Fruit fly (Drosophila melanogaster): Measurements from ENCODE around the gene CG16989.

The CG16989 gene

dm6 chrX:774160-774700, 18.7 kb upstream of the CG16989 start:
- no peak for TF ChIP-seq Hr78 (GFP tag; optimal IDR thresholded peaks at IDR 0.05)
- TF ChIP-seq Abd-B (GFP tag; optimal IDR thresholded peaks at IDR 0.05): no peak
- TF ChIP-seq rgr (GFP tag; optimal IDR thresholded peaks at IDR 0.05): no peak
- TF ChIP-seq dmrt93B (GFP tag; optimal IDR thresholded peaks at IDR 0.05): no peak
- TF ChIP-seq Hr83 (GFP tag; optimal IDR thresholded peaks at IDR 0.05; ENCODE audit: poor library complexity, severe bottlenecking): no peak
- no peak for TF ChIP-seq lola (GFP tag; optimal IDR thresholded peaks at IDR 0.05)
- no peak for TF ChIP-seq psq (GFP tag; optimal IDR thresholded peaks at IDR 0.05)
- TF ChIP-seq sage (GFP tag; optimal IDR thresholded peaks at IDR 0.05): no peak
- TF ChIP-seq foxo (GFP tag; optimal IDR thresholded peaks at IDR 0.05): no peak

dm6 chrX:775184-775583, 17.8 kb upstream of the CG16989 start:
- TF ChIP-seq GATAd (GFP tag; optimal IDR thresholded peaks at IDR 0.05): no peak
- TF ChIP-seq sage (GFP tag; optimal IDR thresholded peaks at IDR 0.05): peak; percentile 62
- peak; percentile 3 for TF ChIP-seq tai (GFP tag; optimal IDR thresholded peaks at IDR 0.05)
- peak; percentile 77 for TF ChIP-seq HLH106 (tag; optimal IDR thresholded peaks at IDR 0.05)
- no peak for TF ChIP-seq lola (GFP tag; optimal IDR thresholded peaks at IDR 0.05)
- peak; percentile 83 for TF ChIP-seq fru (GFP tag; optimal IDR thresholded peaks at IDR 0.05)
- TF ChIP-seq Hr83 (GFP tag; optimal IDR thresholded peaks at IDR 0.05; ENCODE audit: poor library complexity, severe bottlenecking): no peak
- no peak for TF ChIP-seq Vsx2 (GFP tag; optimal IDR thresholded peaks at IDR 0.05; ENCODE audit: partially characterized antibody)
- TF ChIP-seq Mio (GFP tag; optimal IDR thresholded peaks at IDR 0.05): no peak
- TF ChIP-seq Myc (optimal IDR thresholded peaks at IDR 0.05): no peak
- no peak for TF ChIP-seq usp (GFP tag; optimal IDR thresholded peaks at IDR 0.05)
- TF ChIP-seq sv (GFP tag; optimal IDR thresholded peaks at IDR 0.05): no peak
- peak; percentile 54 for TF ChIP-seq dmrt93B (GFP tag; optimal IDR thresholded peaks at IDR 0.05)
- peak in 1 of 2 experiments; percentile 81 for TF ChIP-seq foxo (GFP tag; optimal IDR thresholded peaks at IDR 0.05)
- no peak for TF ChIP-seq dsf (GFP tag; optimal IDR thresholded peaks at IDR 0.05; ENCODE audit: borderline replicate concordance)
- peak; percentile 40 for TF ChIP-seq Jra (GFP tag; optimal IDR thresholded peaks at IDR 0.05)
- TF ChIP-seq psq (GFP tag; optimal IDR thresholded peaks at IDR 0.05): peak; percentile 74
- TF ChIP-seq Dif (GFP tag; optimal IDR thresholded peaks at IDR 0.05; ENCODE audit: partially characterized antibody): no peak
- TF ChIP-seq jim (GFP tag; optimal IDR thresholded peaks at IDR 0.05): no peak
- no peak for TF ChIP-seq CrebA (GFP tag; optimal IDR thresholded peaks at IDR 0.05; ENCODE audit: borderline replicate concordance)
- peak; percentile 26 for TF ChIP-seq CG9705 (GFP tag; optimal IDR thresholded peaks at IDR 0.05)
- TF ChIP-seq woc (GFP tag; optimal IDR thresholded peaks at IDR 0.05): peak; percentile 86
- peak; percentile 70 for TF ChIP-seq br (GFP tag; optimal IDR thresholded peaks at IDR 0.05)
- TF ChIP-seq OdsH (GFP tag; optimal IDR thresholded peaks at IDR 0.05): peak; percentile 79
- peak; percentile 74 for TF ChIP-seq ey (GFP tag; optimal IDR thresholded peaks at IDR 0.05)
- TF ChIP-seq dl (GFP tag; optimal IDR thresholded peaks at IDR 0.05; ENCODE audit: insufficient read depth in 1 of 2, partially characterized antibody in 2 of 2): no peak
- no peak for TF ChIP-seq Dfd (GFP tag; optimal IDR thresholded peaks at IDR 0.05)
- TF ChIP-seq Abd-B (GFP tag; optimal IDR thresholded peaks at IDR 0.05): no peak
- TF ChIP-seq CG32264 (GFP tag; optimal IDR thresholded peaks at IDR 0.05): peak; percentile 38
- no peak for TF ChIP-seq pan (optimal IDR thresholded peaks at IDR 0.05)
- no peak for TF ChIP-seq N (GFP tag; optimal IDR thresholded peaks at IDR 0.05)
- peak; percentile 50 for TF ChIP-seq brk (GFP tag; optimal IDR thresholded peaks at IDR 0.05)
- peak; percentile 83 for TF ChIP-seq Sp1 (GFP tag; optimal IDR thresholded peaks at IDR 0.05)
- peak; percentile 79 for TF ChIP-seq rgr (GFP tag; optimal IDR thresholded peaks at IDR 0.05)
- TF ChIP-seq Rel (GFP tag; optimal IDR thresholded peaks at IDR 0.05): peak; percentile 12
- TF ChIP-seq Rel (tag; optimal IDR thresholded peaks at IDR 0.05): no peak
- TF ChIP-seq Hr78 (GFP tag; optimal IDR thresholded peaks at IDR 0.05): no peak
- TF ChIP-seq h (GFP tag; optimal IDR thresholded peaks at IDR 0.05): peak; percentile 87
- TF ChIP-seq Hnf4 (GFP tag; optimal IDR thresholded peaks at IDR 0.05): peak; percentile 59

- TF ChIP-seq Myc (optimal IDR thresholded peaks at IDR 0.05) (no peak), Jra (GFP tag; optimal IDR thresholded peaks at IDR 0.05) (no peak), rgr (GFP tag; optimal IDR thresholded peaks at IDR 0.05) (peak; percentile 44), jim (GFP tag; optimal IDR thresholded peaks at IDR 0.05) (no peak), OdsH (GFP tag; optimal IDR thresholded peaks at IDR 0.05) (peak; percentile 53), sv (GFP tag; optimal IDR thresholded peaks at IDR 0.05) (no peak), fru (GFP tag; optimal IDR thresholded peaks at IDR 0.05) (peak; percentile 82), Hnf4 (GFP tag; optimal IDR thresholded peaks at IDR 0.05) (peak; percentile 11), Mio (GFP tag; optimal IDR thresholded peaks at IDR 0.05) (no peak), br (GFP tag; optimal IDR thresholded peaks at IDR 0.05) (peak; percentile 12), psq (GFP tag; optimal IDR thresholded peaks at IDR 0.05) (peak; percentile 70), N (GFP tag; optimal IDR thresholded peaks at IDR 0.05) (no peak), h (GFP tag; optimal IDR thresholded peaks at IDR 0.05) (peak; percentile 64), lola (GFP tag; optimal IDR thresholded peaks at IDR 0.05) (no peak), CG9705 (GFP tag; optimal IDR thresholded peaks at IDR 0.05) (no peak), Sp1 (GFP tag; optimal IDR thresholded peaks at IDR 0.05) (peak; percentile 53), brk (GFP tag; optimal IDR thresholded peaks at IDR 0.05) (no peak), dmrt93B (GFP tag; optimal IDR thresholded peaks at IDR 0.05) (peak; percentile 11), dl (GFP tag; optimal IDR thresholded peaks at IDR 0.05; ENCODE audit: insufficient read depth in 1 of 2, partially characterized antibody in 2 of 2) (no peak), GATAd (GFP tag; optimal IDR thresholded peaks at IDR 0.05) (no peak), CG32264 (GFP tag; optimal IDR thresholded peaks at IDR 0.05) (no peak), HLH106 (tag; optimal IDR thresholded peaks at IDR 0.05) (peak; percentile 58), Hr83 (GFP tag; optimal IDR thresholded peaks at IDR 0.05; ENCODE audit: poor library complexity, severe bottlenecking) (no peak), pan (optimal IDR thresholded peaks at IDR 0.05) (no peak), Hr78 (GFP tag; optimal IDR thresholded peaks at IDR 0.05) (no peak), Vsx2 (GFP tag; optimal IDR thresholded peaks at IDR 0.05; ENCODE audit: partially characterized antibody) (no peak), usp (GFP tag; optimal IDR thresholded peaks at IDR 0.05) (no peak), dsf (GFP tag; optimal IDR thresholded peaks at IDR 0.05; ENCODE audit: borderline replicate concordance) (no peak), Rel (GFP tag; optimal IDR thresholded peaks at IDR 0.05) (no peak), Rel (tag; optimal IDR thresholded peaks at IDR 0.05) (no peak), ey (GFP tag; optimal IDR thresholded peaks at IDR 0.05) (peak; percentile 61), sage (GFP tag; optimal IDR thresholded peaks at IDR 0.05) (no peak), foxo (GFP tag; optimal IDR thresholded peaks at IDR 0.05) (peak in 1 of 2 experiments; percentile 75), Dfd (GFP tag; optimal IDR thresholded peaks at IDR 0.05) (no peak), woc (GFP tag; optimal IDR thresholded peaks at IDR 0.05) (peak; percentile 83), Dif (GFP tag; optimal IDR thresholded peaks at IDR 0.05; ENCODE audit: partially characterized antibody) (no peak)
These were observed 13.6 kb upstream of the CG16989 start for dm6 chrX:779344-779743.

All from whole organism, wandering third instar larva.